Fruit fly (Drosophila melanogaster): ENCODE measurements around the gene Pcp.

dm6 chr2L:7004304-7004703 lies 17.2 kb upstream of the Pcp start:
- no peak for TF ChIP-seq eg (GFP tag; IDR thresholded peaks at IDR 0.05)
- no peak for TF ChIP-seq dac (GFP tag; optimal IDR thresholded peaks at IDR 0.05)
- peak; percentile 7 for TF ChIP-seq Eip78C (GFP tag)
- TF ChIP-seq Gug (GFP tag; IDR thresholded peaks at IDR 0.05): no peak
- no peak for TF ChIP-seq CG3919 (GFP tag; optimal IDR thresholded peaks at IDR 0.05)
- no peak for TF ChIP-seq Hr39 (GFP tag; optimal IDR thresholded peaks at IDR 0.05)
- TF ChIP-seq CG6854 (GFP tag; optimal IDR thresholded peaks at IDR 0.05): no peak
- no peak for TF ChIP-seq OdsH (GFP tag; optimal IDR thresholded peaks at IDR 0.05)
